In genomic region chrV:6354786-6355185, ce11 we compare ENCODE assay signal across 4 worm cellular contexts.
TF ChIP-seq lines count a peak whose summit lies in the region.

No protein-coding gene starts in this region.

TF ChIP-seq in whole organism, L1 larva, 84 proteins besides CTCF, POLR2A, EP300 and RAD21:
- TF ChIP-seq elt-3 (tag; optimal IDR thresholded peaks at IDR 0.05; lab: Kevin White, UChicago) (peak in 1 of 6 experiments; percentile 15), fkh-8 (tag; optimal IDR thresholded peaks at IDR 0.05; lab: Kevin White, UChicago) (no peak), ceh-8 (GFP tag; optimal IDR thresholded peaks at IDR 0.05; lab: Kevin White, UChicago) (no peak), snu-23 (GFP tag; optimal IDR thresholded peaks at IDR 0.05; lab: Kevin White, UChicago) (peak; percentile 8), lin-14 (GFP tag; optimal IDR thresholded peaks at IDR 0.05; lab: Kevin White, UChicago) (peak; percentile 52), unc-30 (tag; optimal IDR thresholded peaks at IDR 0.05; lab: Kevin White, UChicago) (no peak), ets-5 (GFP tag; IDR thresholded peaks at IDR 0.05; lab: Robert Waterston, UW) (no peak), blmp-1 (tag; optimal IDR thresholded peaks at IDR 0.05; lab: Kevin White, UChicago) (peak; percentile 68), nhr-77 (tag; optimal IDR thresholded peaks at IDR 0.05; lab: Kevin White, UChicago) (no peak), efl-1 (optimal IDR thresholded peaks at IDR 0.05; lab: Kevin White, UChicago) (no peak), efl-1 (GFP tag; optimal IDR thresholded peaks at IDR 0.05 in 1 of 2; lab: Kevin White, UChicago) (peak in 1 of 2 experiments; percentile 90), lin-35 (GFP tag; optimal IDR thresholded peaks at IDR 0.05; lab: Kevin White, UChicago) (peak in 1 of 2 experiments; percentile 19), nhr-85 (tag; lab: Kevin White, UChicago) (peak; percentile 72), fkh-4 (tag; optimal IDR thresholded peaks at IDR 0.05; lab: Kevin White, UChicago; ENCODE audit: borderline replicate concordance) (no peak)

TF ChIP-seq in whole organism, L2 larva, 48 proteins besides CTCF, POLR2A, EP300 and RAD21:
- TF ChIP-seq unc-55 (GFP tag; optimal IDR thresholded peaks at IDR 0.05; lab: Kevin White, UChicago) (no peak), F13H6.1 (tag; optimal IDR thresholded peaks at IDR 0.05; lab: Kevin White, UChicago) (no peak), lin-39 (tag; optimal IDR thresholded peaks at IDR 0.05; lab: Kevin White, UChicago) (no peak), nhr-237 (tag; optimal IDR thresholded peaks at IDR 0.05; lab: Kevin White, UChicago) (no peak), nhr-25 (tag; optimal IDR thresholded peaks at IDR 0.05; lab: Kevin White, UChicago) (peak; percentile 31), gmeb-1 (tag; optimal IDR thresholded peaks at IDR 0.05; lab: Kevin White, UChicago) (no peak), mbf-1 (tag; optimal IDR thresholded peaks at IDR 0.05; lab: Kevin White, UChicago) (no peak), blmp-1 (tag; optimal IDR thresholded peaks at IDR 0.05; lab: Kevin White, UChicago; ENCODE audit: insufficient read depth) (peak; percentile 55)
TF ChIP-seq in whole organism, L2 larva: peak in this region for 2.

TF ChIP-seq in whole organism, L3 larva, 47 proteins besides CTCF, POLR2A, EP300 and RAD21:
- TF ChIP-seq nhr-23 (tag; optimal IDR thresholded peaks at IDR 0.05; lab: Kevin White, UChicago), result peak; percentile 28
- no peak for TF ChIP-seq nhr-76 (tag; optimal IDR thresholded peaks at IDR 0.05; lab: Kevin White, UChicago)
- TF ChIP-seq nhr-25 (tag; optimal IDR thresholded peaks at IDR 0.05; lab: Kevin White, UChicago), result no peak

TF ChIP-seq in whole organism, L4 larva, 104 proteins besides CTCF, POLR2A, EP300 and RAD21:
- TF ChIP-seq daf-8 (GFP tag; IDR thresholded peaks at IDR 0.05; lab: Robert Waterston, UW) (no peak), lin-29 (GFP tag; IDR thresholded peaks at IDR 0.05; lab: Robert Waterston, UW) (no peak), nhr-28 (tag; optimal IDR thresholded peaks at IDR 0.05; lab: Kevin White, UChicago) (peak; percentile 26), unc-62 (GFP tag; optimal IDR thresholded peaks at IDR 0.05 in 1 of 2; lab: Kevin White, UChicago) (peak in 1 of 2 experiments; percentile 13), unc-62 (tag; optimal IDR thresholded peaks at IDR 0.05; lab: Kevin White, UChicago) (no peak)
TF ChIP-seq in whole organism, L4 larva: peak in this region for 2.

Comparison
In these comparisons a context has a peak if more than half of its experiments do, and no peak if none do; other contexts are left out.
1. Of the 29 proteins assayed by ChIP-seq in both whole organism, L4 larva and whole organism, L1 larva: peak only in whole organism, L4 larva: nhr-28; only in whole organism, L1 larva: none; in both: none; in neither: 27; mixed calls (peak in some experiments, not most) for 1.